Worm (Caenorhabditis elegans) whole organism, L4 larva: Measurements from ENCODE around the gene grd-13.

Source experiments
- Y75B8A.6 ChIP-seq: fragments of 200-800 bp; sonication (Bioruptor generic); IDR thresholded peaks from 2 replicates; pipeline ENCODE4 v1.3.6; 2022; ENCODE audit warnings: missing genetic modification reagents, missing genetic modification characterization, missing compliant biosample characterization
- ZK546.5 ChIP-seq, 2 experiments: sonication (generic microtip); optimal IDR thresholded peaks; 2 replicates each; lab custom pipeline; 2017; ENCODE audit warnings: missing biosample characterization in 2 of 2, missing genetic modification characterization in 2 of 2
- dmd-6 ChIP-seq: fragments of 200-800 bp; sonication (Bioruptor generic); IDR thresholded peaks from 2 replicates; pipeline ENCODE4 v1.3.6; 2022; ENCODE audit warnings: missing genetic modification reagents, missing genetic modification characterization, missing compliant biosample characterization

ce11 chrIV:3442513-3442912, 4.4 kb downstream of the grd-13 start:
- no peak for TF ChIP-seq ZK546.5 (tag; optimal IDR thresholded peaks at IDR 0.05; lab: Kevin White, UChicago)
- no peak for TF ChIP-seq Y75B8A.6 (GFP tag; lab: Robert Waterston, UW)
- TF ChIP-seq dmd-6 (GFP tag; lab: Robert Waterston, UW), result no peak
